Fruit fly (Drosophila melanogaster): ENCODE measurements around the gene Or24a.

The Or24a gene

dm6 chr2L:4133078-4133477 lies 32.9 kb downstream of the Or24a start (continued):
- peak; percentile 47 for TF ChIP-seq fd96Cb (tag; optimal IDR thresholded peaks at IDR 0.05)
- 0 out of 2 replicates have a peak, but pooled peaks have one; percentile 39 for TF ChIP-seq dati (GFP tag; IDR thresholded peaks at IDR 0.05)
- no peak for TF ChIP-seq Gsc (GFP tag; IDR thresholded peaks at IDR 0.05)
- TF ChIP-seq grau (tag; optimal IDR thresholded peaks at IDR 0.05) = peak; percentile 12
- peak; percentile 65; the same call in 2 of the 3 replicates for TF ChIP-seq CG11093 (GFP tag; IDR thresholded peaks at IDR 0.05)
- no peak for TF ChIP-seq CG3065 (GFP tag; optimal IDR thresholded peaks at IDR 0.05)
- TF ChIP-seq fd3F (GFP tag; optimal IDR thresholded peaks at IDR 0.05) = no peak
- no peak for TF ChIP-seq CG16863 (GFP tag; optimal IDR thresholded peaks at IDR 0.05)
- no peak for TF ChIP-seq CG4328 (GFP tag; optimal IDR thresholded peaks at IDR 0.05)
- TF ChIP-seq vfl (GFP tag; optimal IDR thresholded peaks at IDR 0.05) = no peak
- TF ChIP-seq D19B (GFP tag; optimal IDR thresholded peaks at IDR 0.05) = no peak
- peak; percentile 40; the same call in 1 of the 2 replicates for TF ChIP-seq sisA (GFP tag; IDR thresholded peaks at IDR 0.05)
- no peak for TF ChIP-seq CG7372 (GFP tag; IDR thresholded peaks at IDR 0.05)
- TF ChIP-seq CG15696 (tag; optimal IDR thresholded peaks at IDR 0.05) = peak; percentile 14
- TF ChIP-seq dan (GFP tag; IDR thresholded peaks at IDR 0.05) = no peak
- peak; percentile 77 for TF ChIP-seq CG17361 (GFP tag; IDR thresholded peaks at IDR 0.05)
- no peak for TF ChIP-seq fru (optimal IDR thresholded peaks at IDR 0.05)
- TF ChIP-seq ash1 (GFP tag; optimal IDR thresholded peaks at IDR 0.05) = no peak
- no peak for TF ChIP-seq ems (GFP tag; optimal IDR thresholded peaks at IDR 0.05)
- no peak for TF ChIP-seq NFAT (GFP tag; IDR thresholded peaks at IDR 0.05)
- no peak for TF ChIP-seq CG12219 (GFP tag; optimal IDR thresholded peaks at IDR 0.05)
- TF ChIP-seq CG10267 (tag; optimal IDR thresholded peaks at IDR 0.05) = peak; percentile 51
- no peak for TF ChIP-seq sc (optimal IDR thresholded peaks at IDR 0.05)
- TF ChIP-seq sc (GFP tag; optimal IDR thresholded peaks at IDR 0.05) = no peak
- peak; percentile 48 for TF ChIP-seq HHEX (GFP tag; optimal IDR thresholded peaks at IDR 0.05)
- peak; percentile 5 for TF ChIP-seq az2 (GFP tag; optimal IDR thresholded peaks at IDR 0.05)
- no peak for TF ChIP-seq h (optimal IDR thresholded peaks at IDR 0.05)
- peak; percentile 67 for TF ChIP-seq tap (tag; optimal IDR thresholded peaks at IDR 0.05)
- peak; percentile 26; the same call in 1 of the 2 replicates for TF ChIP-seq Ada2b (GFP tag; IDR thresholded peaks at IDR 0.05)
- peak; percentile 69 for TF ChIP-seq Med (GFP tag)
- peak; percentile 44 for TF ChIP-seq CG6813 (GFP tag; optimal IDR thresholded peaks at IDR 0.05)
- TF ChIP-seq ac (GFP tag; optimal IDR thresholded peaks at IDR 0.05) = no peak
- peak; percentile 67 for TF ChIP-seq CG17359 (tag; optimal IDR thresholded peaks at IDR 0.05)
- TF ChIP-seq CG42726 (GFP tag; IDR thresholded peaks at IDR 0.05; ENCODE audit: partially characterized antibody) = no peak
- TF ChIP-seq dmrt11E (tag; optimal IDR thresholded peaks at IDR 0.05) = no peak
- 0 out of 2 replicates have a peak, but pooled peaks have one; percentile 34 for TF ChIP-seq CG11085 (GFP tag; IDR thresholded peaks at IDR 0.05)
- no peak for TF ChIP-seq emc (GFP tag; optimal IDR thresholded peaks at IDR 0.05)
- TF ChIP-seq CG16779 (GFP tag; IDR thresholded peaks at IDR 0.05) = no peak
- TF ChIP-seq br (optimal IDR thresholded peaks at IDR 0.05) = no peak
- peak; percentile 63 for TF ChIP-seq Rx (GFP tag; IDR thresholded peaks at IDR 0.05)
- no peak for TF ChIP-seq CG16813 (GFP tag; IDR thresholded peaks at IDR 0.05; ENCODE audit: partially characterized antibody)
- no peak for TF ChIP-seq CG34224 (GFP tag; IDR thresholded peaks at IDR 0.05; ENCODE audit: partially characterized antibody)
- TF ChIP-seq pho (GFP tag; optimal IDR thresholded peaks at IDR 0.05) = no peak
- TF ChIP-seq Kr (GFP tag; optimal IDR thresholded peaks at IDR 0.05) = no peak
- TF ChIP-seq Scr (GFP tag; IDR thresholded peaks at IDR 0.05; ENCODE audit: partially characterized antibody) = no peak
- no peak for TF ChIP-seq Dbx (GFP tag; IDR thresholded peaks at IDR 0.05)
- no peak for TF ChIP-seq rib (GFP tag; IDR thresholded peaks at IDR 0.05)
- TF ChIP-seq CG34422 (GFP tag; IDR thresholded peaks at IDR 0.05) = peak; percentile 78
- TF ChIP-seq tgo (GFP tag; IDR thresholded peaks at IDR 0.05) = no peak
- peak; percentile 69 for TF ChIP-seq phol (tag; optimal IDR thresholded peaks at IDR 0.05)
- no peak for TF ChIP-seq CG33213 (GFP tag; optimal IDR thresholded peaks at IDR 0.05)
- TF ChIP-seq gce (GFP tag; IDR thresholded peaks at IDR 0.05) = peak; percentile 74
- peak; percentile 40; the same call in 1 of the 2 replicates for TF ChIP-seq danr (GFP tag; IDR thresholded peaks at IDR 0.05)
